Worm (Caenorhabditis elegans) whole organism, L3 larva: ENCODE measurements around the gene ZC190.5.
A peak's percentile ranks its signal among the peaks of the same experiment; 100 is the strongest.

ENCODE experiments used
- R02D3.7 ChIP-seq: fragments of 150-350 bp; optimal IDR thresholded peaks from 2 replicates; lab custom pipeline; 2014; ENCODE audit warnings: missing biosample characterization, missing genetic modification characterization
- ZK546.5 ChIP-seq: sonication (generic microtip); optimal IDR thresholded peaks from 2 replicates; lab custom pipeline; 2017; ENCODE audit warnings: missing biosample characterization, missing genetic modification characterization
- aly-2 ChIP-seq: fragments of 150-350 bp; optimal IDR thresholded peaks from 2 replicates; lab custom pipeline; 2014; ENCODE audit warnings: missing biosample characterization, missing genetic modification characterization
- ama-1 ChIP-seq: fragments of 150-350 bp; optimal IDR thresholded peaks from 2 replicates; lab custom pipeline; 2018
- ceh-82 ChIP-seq: fragments of 150-350 bp; optimal IDR thresholded peaks from 2 replicates; lab custom pipeline; 2014; ENCODE audit warnings: missing biosample characterization, missing genetic modification characterization
- egl-27 ChIP-seq: sonication (generic microtip); optimal IDR thresholded peaks from 4 replicates; lab custom pipeline; 2017; ENCODE audit warnings: missing biosample characterization, missing genetic modification reagents, missing genetic modification characterization
- egl-5 ChIP-seq: fragments of 150-350 bp; optimal IDR thresholded peaks from 2 replicates; lab custom pipeline; 2017; ENCODE audit warnings: missing biosample characterization, missing genetic modification reagents, missing genetic modification characterization, inconsistent platforms
- elt-1 ChIP-seq: fragments of 150-350 bp; optimal IDR thresholded peaks from 2 replicates; lab custom pipeline; 2014; ENCODE audit warnings: missing biosample characterization, missing genetic modification characterization
- elt-2 ChIP-seq: sonication (generic microtip); optimal IDR thresholded peaks from 2 replicates; lab custom pipeline; 2016; ENCODE audit warnings: missing genetic modification reagents, mild to moderate bottlenecking, missing genetic modification characterization, missing compliant biosample characterization
- elt-3 ChIP-seq, 3 experiments: fragments of 150-350 bp in 1 of 3; sonication (generic microtip) in 2 of 3; optimal IDR thresholded peaks; 2 replicates in 2 of 3; 4 replicates in 1 of 3; lab custom pipeline; 2014 to 2017; ENCODE audit warnings: missing biosample characterization in 3 of 3, missing genetic modification characterization in 3 of 3
- eor-1 ChIP-seq, 2 experiments: fragments of 150-350 bp; optimal IDR thresholded peaks; 2 replicates each; lab custom pipeline; 2014 to 2018; ENCODE audit warnings: missing biosample characterization in 2 of 2, missing genetic modification characterization in 2 of 2
- fkh-10 ChIP-seq: sonication (generic microtip); optimal IDR thresholded peaks from 2 replicates; lab custom pipeline; 2017; ENCODE audit warnings: missing biosample characterization, missing genetic modification reagents, missing genetic modification characterization
- fos-1 ChIP-seq: fragments of 150-350 bp; optimal IDR thresholded peaks from 2 replicates; lab custom pipeline; 2014; ENCODE audit warnings: missing biosample characterization, missing genetic modification characterization
- jun-1 ChIP-seq: fragments of 150-350 bp; optimal IDR thresholded peaks from 2 replicates; lab custom pipeline; 2014; ENCODE audit warnings: missing biosample characterization, missing genetic modification reagents, missing genetic modification characterization
- lin-15B ChIP-seq: fragments of 150-350 bp; optimal IDR thresholded peaks from 2 replicates; lab custom pipeline; 2014; ENCODE audit warnings: missing biosample characterization, missing genetic modification characterization
- lin-39 ChIP-seq: fragments of 150-350 bp; optimal IDR thresholded peaks from 2 replicates; lab custom pipeline; 2018; ENCODE audit warnings: missing biosample characterization, missing genetic modification reagents, missing genetic modification characterization
- lsy-12 ChIP-seq: sonication (generic microtip); optimal IDR thresholded peaks from 2 replicates; lab custom pipeline; 2016; ENCODE audit warnings: mild to moderate bottlenecking, missing genetic modification characterization, missing compliant biosample characterization
- mdl-1 ChIP-seq: fragments of 150-350 bp; optimal IDR thresholded peaks from 2 replicates; lab custom pipeline; 2014; ENCODE audit warnings: missing biosample characterization, missing genetic modification characterization
- mml-1 ChIP-seq: fragments of 150-350 bp; sonication (generic microtip); optimal IDR thresholded peaks from 3 replicates; lab custom pipeline; 2014; ENCODE audit warnings: missing biosample characterization, missing genetic modification characterization
- nfya-1 ChIP-seq: sonication (generic microtip); optimal IDR thresholded peaks from 2 replicates; lab custom pipeline; 2017; ENCODE audit warnings: missing genetic modification characterization, mild to moderate bottlenecking, missing compliant biosample characterization, antibody characterized with exemption, moderate library complexity; ENCODE audit not compliant: insufficient read depth
- nhr-11 ChIP-seq: fragments of 150-350 bp; optimal IDR thresholded peaks from 2 replicates; lab custom pipeline; 2014; ENCODE audit warnings: missing biosample characterization, missing genetic modification characterization
- nhr-23 ChIP-seq: fragments of 150-350 bp; optimal IDR thresholded peaks from 2 replicates; lab custom pipeline; 2014; ENCODE audit warnings: missing biosample characterization, missing genetic modification reagents, missing genetic modification characterization
- nhr-237 ChIP-seq: fragments of 150-350 bp; optimal IDR thresholded peaks from 2 replicates; lab custom pipeline; 2014; ENCODE audit warnings: missing biosample characterization, missing genetic modification characterization
- nhr-25 ChIP-seq: sonication (generic microtip); optimal IDR thresholded peaks from 2 replicates; lab custom pipeline; 2017; ENCODE audit warnings: missing biosample characterization, missing genetic modification characterization
- nhr-28 ChIP-seq: fragments of 150-350 bp; optimal IDR thresholded peaks from 2 replicates; lab custom pipeline; 2014; ENCODE audit warnings: missing biosample characterization, missing genetic modification characterization
- nhr-43 ChIP-seq: sonication (generic microtip); optimal IDR thresholded peaks from 2 replicates; lab custom pipeline; 2016; ENCODE audit warnings: mild to moderate bottlenecking, missing genetic modification characterization, missing compliant biosample characterization; ENCODE audit not compliant: poor library complexity, severe bottlenecking
- nhr-67 ChIP-seq: fragments of 150-350 bp; optimal IDR thresholded peaks from 2 replicates; lab custom pipeline; 2014; ENCODE audit warnings: missing biosample characterization, missing genetic modification characterization
- nhr-76 ChIP-seq: fragments of 150-350 bp; sonication (generic microtip); optimal IDR thresholded peaks from 5 replicates; lab custom pipeline; 2014; ENCODE audit warnings: missing biosample characterization, missing genetic modification characterization
- nhr-77 ChIP-seq: fragments of 150-350 bp; optimal IDR thresholded peaks from 2 replicates; lab custom pipeline; 2014; ENCODE audit warnings: missing biosample characterization, missing genetic modification characterization
- pha-4 ChIP-seq: fragments of 150-350 bp; optimal IDR thresholded peaks from 2 replicates; lab custom pipeline; 2014; ENCODE audit warnings: missing biosample characterization, missing genetic modification reagents, missing genetic modification characterization
- pqm-1 ChIP-seq: fragments of 150-350 bp; optimal IDR thresholded peaks from 2 replicates; lab custom pipeline; 2017; ENCODE audit warnings: missing biosample characterization, missing genetic modification characterization, inconsistent platforms
- sea-2 ChIP-seq: fragments of 150-350 bp; sonication (generic microtip); optimal IDR thresholded peaks from 4 replicates; lab custom pipeline; 2014; ENCODE audit warnings: missing biosample characterization, missing genetic modification reagents, missing genetic modification characterization
- snpc-4 ChIP-seq: fragments of 150-350 bp; optimal IDR thresholded peaks from 2 replicates; lab custom pipeline; 2014; ENCODE audit warnings: missing biosample characterization, missing genetic modification characterization
- tbx-2 ChIP-seq: sonication (generic microtip); optimal IDR thresholded peaks from 2 replicates; lab custom pipeline; 2016; ENCODE audit warnings: mild to moderate bottlenecking, missing genetic modification characterization, missing compliant biosample characterization
- unc-39 ChIP-seq: sonication (generic microtip); optimal IDR thresholded peaks from 4 replicates; lab custom pipeline; 2017; ENCODE audit warnings: missing biosample characterization, missing genetic modification characterization
- unc-62 ChIP-seq: fragments of 150-350 bp; sonication (generic microtip); optimal IDR thresholded peaks from 4 replicates; lab custom pipeline; 2014; ENCODE audit warnings: missing biosample characterization, missing genetic modification reagents, missing genetic modification characterization
- zag-1 ChIP-seq: fragments of 150-350 bp; optimal IDR thresholded peaks from 2 replicates; lab custom pipeline; 2014; ENCODE audit warnings: missing biosample characterization, missing genetic modification characterization
- ztf-11 ChIP-seq: fragments of 150-350 bp; optimal IDR thresholded peaks from 2 replicates; lab custom pipeline; 2014; ENCODE audit warnings: missing biosample characterization, missing genetic modification characterization

The ZC190.5 gene

DNA sequence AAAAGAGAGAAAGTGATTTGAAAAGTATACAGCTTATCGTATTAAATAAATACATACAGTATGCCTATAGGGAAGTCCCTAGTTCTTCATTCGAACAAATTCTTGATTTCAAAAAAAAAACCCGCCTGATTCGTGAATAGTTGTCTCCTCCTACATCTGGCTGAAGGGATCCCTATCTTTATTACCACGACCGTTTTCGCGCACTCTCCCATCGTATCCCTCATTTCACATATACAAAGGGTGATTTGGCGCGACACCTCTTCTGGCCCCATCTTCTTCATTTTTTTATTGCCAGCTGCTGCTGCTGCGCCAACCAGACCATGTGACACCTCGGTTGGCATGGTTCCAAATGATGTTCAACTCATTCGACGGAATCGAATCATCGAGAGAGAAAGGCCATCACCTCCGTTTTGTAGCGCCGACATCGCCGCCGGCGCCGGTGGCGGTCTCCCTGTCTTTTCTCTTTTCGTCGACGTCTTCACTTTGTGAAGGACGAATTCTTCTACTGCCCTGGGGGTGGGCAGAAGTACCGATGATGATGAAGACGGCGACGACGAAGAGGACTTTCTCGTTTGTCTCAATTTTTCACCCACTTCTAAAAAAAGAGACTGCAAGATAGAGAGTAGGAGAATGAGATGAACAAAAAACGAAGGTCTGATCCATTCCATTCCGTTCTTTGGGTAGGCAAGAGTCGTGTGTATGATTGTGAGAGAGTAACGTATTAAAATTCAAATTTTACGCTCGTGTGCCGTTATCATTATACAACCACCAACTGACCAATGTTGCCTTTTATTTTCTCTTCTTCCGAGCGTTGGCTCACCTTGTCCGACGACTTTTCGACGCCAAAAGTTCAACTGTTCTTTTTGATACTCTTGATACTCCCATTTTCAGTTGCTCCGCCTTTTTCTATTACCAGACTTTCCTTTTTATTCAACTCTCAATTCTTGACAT, 11.1 kb downstream of the ZC190.5 start:
- TF ChIP-seq nhr-25 (tag; lab: Kevin White, UChicago) (peak; percentile 93), unc-62 (GFP tag; lab: Kevin White, UChicago) (peak; percentile 37), nhr-43 (tag; lab: Kevin White, UChicago) (peak; percentile 54), pqm-1 (peak; percentile 60), nhr-76 (tag; lab: Kevin White, UChicago) (no peak), aly-2 (tag; lab: Kevin White, UChicago) (no peak), elt-1 (tag; lab: Kevin White, UChicago) (peak; percentile 46), sea-2 (no peak), snpc-4 (tag; lab: Kevin White, UChicago) (no peak), nfya-1 (peak; percentile 7), lsy-12 (tag; lab: Kevin White, UChicago) (peak; percentile 36), nhr-28 (no peak), nhr-77 (no peak), mdl-1 (tag; lab: Kevin White, UChicago) (no peak), nhr-23 (tag; lab: Kevin White, UChicago) (peak; percentile 57), egl-5 (tag; lab: Kevin White, UChicago) (no peak), ceh-82 (tag; lab: Kevin White, UChicago) (no peak)

DNA sequence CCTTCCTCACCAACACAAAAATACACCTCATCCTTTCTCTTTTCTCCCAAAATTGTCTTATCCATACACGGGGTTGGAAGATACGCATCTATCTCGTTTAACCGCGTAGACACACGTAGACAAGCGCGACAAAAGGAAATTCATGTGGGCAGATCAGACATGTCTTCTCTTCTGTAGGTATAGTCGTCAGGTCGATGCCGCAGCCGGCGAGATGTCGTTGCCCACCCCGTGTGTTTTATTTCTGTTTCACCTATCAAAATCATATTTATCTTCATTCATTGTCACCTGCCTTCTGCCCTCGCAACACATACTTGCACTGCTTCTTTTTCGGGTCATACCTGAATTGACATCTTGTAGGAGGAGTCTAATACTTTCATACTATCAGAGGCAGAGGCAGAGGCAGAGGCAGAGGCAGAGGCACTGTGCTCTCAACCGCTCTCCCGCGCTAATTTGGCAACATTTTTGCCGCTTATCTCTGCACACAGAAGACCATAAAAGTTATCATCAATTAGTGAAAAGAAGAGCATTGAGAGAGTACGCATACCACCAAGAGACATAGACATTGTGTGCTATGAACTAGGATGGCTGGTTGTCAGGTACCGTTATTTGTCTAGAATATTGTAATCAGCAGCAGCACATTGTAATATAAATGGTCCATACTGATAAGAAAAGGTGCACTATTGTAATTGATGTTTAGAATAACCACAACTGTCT, 12.0 kb downstream of the ZC190.5 start:
- TF ChIP-seq mml-1 (tag; lab: Kevin White, UChicago) (peak; percentile 7), nhr-25 (tag; lab: Kevin White, UChicago) (peak; percentile 72), lin-39 (tag; lab: Kevin White, UChicago) (no peak), pqm-1 (peak; percentile 95), elt-2 (tag; lab: Kevin White, UChicago) (peak; percentile 99), pha-4 (tag; lab: Kevin White, UChicago) (peak; percentile 63), fos-1 (tag; lab: Kevin White, UChicago) (no peak), nhr-23 (tag; lab: Kevin White, UChicago) (peak; percentile 23), nhr-43 (tag; lab: Kevin White, UChicago) (peak; percentile 55), jun-1 (peak; percentile 55)

DNA sequence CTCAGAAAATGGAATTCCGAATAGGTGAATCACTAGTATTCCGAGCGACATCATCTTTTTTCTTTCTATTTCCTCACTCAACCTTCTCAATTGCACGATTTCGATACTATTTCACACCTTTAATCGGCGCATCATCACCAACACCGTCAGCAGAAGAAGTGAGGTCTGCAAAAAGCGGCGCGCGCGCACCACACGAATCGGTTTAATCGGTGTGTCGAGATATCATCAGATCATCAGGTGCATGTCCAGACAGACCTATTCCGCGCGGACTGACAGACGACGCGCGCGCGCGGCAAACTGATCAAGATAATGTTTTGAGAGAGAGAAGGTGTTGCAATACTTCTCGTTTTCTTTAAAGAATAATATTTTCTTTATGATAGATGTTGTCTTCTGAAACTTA, 12.9 kb downstream of the ZC190.5 start:
- TF ChIP-seq fkh-10 (GFP tag; lab: Kevin White, UChicago) (no peak), egl-27 (tag; lab: Kevin White, UChicago) (no peak), nhr-23 (tag; lab: Kevin White, UChicago) (peak; percentile 40), elt-2 (tag; lab: Kevin White, UChicago) (no peak), elt-1 (tag; lab: Kevin White, UChicago) (peak; percentile 61), nhr-25 (tag; lab: Kevin White, UChicago) (peak; percentile 52), nhr-43 (tag; lab: Kevin White, UChicago) (peak; percentile 60)

DNA sequence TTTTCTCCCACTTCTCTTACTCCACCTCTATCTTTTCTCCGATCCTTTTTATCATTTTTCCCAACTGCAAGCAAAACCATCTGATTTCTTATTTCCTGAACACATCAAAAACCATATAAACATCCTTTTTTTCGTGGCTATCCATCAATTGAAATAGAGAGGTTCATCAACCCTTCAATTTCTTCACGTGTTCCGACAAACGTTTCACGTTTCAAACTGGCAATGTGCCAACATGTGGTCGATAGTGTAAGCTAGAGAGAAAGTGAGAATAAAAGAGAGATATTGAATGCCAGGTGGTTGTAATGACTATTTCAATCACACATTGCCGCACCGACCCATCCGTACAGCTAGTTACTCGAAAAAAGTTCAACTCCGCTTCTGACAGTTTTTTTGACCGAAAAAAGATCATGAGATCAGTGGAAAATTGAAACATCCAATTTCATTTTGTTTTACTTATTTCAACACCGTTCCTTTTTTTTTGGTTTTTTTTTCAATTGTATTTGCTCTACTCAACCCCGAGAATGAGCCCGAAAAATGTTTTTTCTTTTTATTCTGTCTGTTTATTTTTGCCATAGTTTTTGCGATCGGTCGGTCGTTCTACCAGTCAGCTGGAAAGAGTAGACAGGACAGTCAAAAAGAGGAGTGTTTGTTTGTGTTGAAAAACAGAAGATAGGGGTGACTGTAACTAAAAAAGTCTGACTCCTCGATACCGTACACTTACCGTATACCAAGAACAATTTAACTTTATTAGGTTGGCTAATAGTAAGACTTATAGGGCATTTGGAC, 14.6 kb downstream of the ZC190.5 start:
- TF ChIP-seq nhr-76 (tag; lab: Kevin White, UChicago) = no peak
- TF ChIP-seq zag-1 (tag; lab: Kevin White, UChicago) = no peak
- peak; percentile 48 for TF ChIP-seq nhr-43 (tag; lab: Kevin White, UChicago)
- TF ChIP-seq nhr-11 = no peak
- TF ChIP-seq jun-1 = no peak
- TF ChIP-seq ZK546.5 (tag; lab: Kevin White, UChicago) = no peak
- TF ChIP-seq fkh-10 (GFP tag; lab: Kevin White, UChicago) = no peak
- no peak for TF ChIP-seq R02D3.7
- TF ChIP-seq mdl-1 (tag; lab: Kevin White, UChicago) = no peak
- no peak for TF ChIP-seq snpc-4 (tag; lab: Kevin White, UChicago)
- TF ChIP-seq unc-39 (tag; lab: Kevin White, UChicago) = no peak
- TF ChIP-seq ceh-82 (tag; lab: Kevin White, UChicago) = no peak
- no peak for TF ChIP-seq nhr-237 (tag; lab: Kevin White, UChicago)
- TF ChIP-seq elt-3 (tag; optimal IDR thresholded peaks at IDR 0.05; lab: Kevin White, UChicago) = no peak
- peak; percentile 51 for TF ChIP-seq egl-5 (tag; lab: Kevin White, UChicago)
- TF ChIP-seq pqm-1 = no peak
- TF ChIP-seq nhr-25 (tag; lab: Kevin White, UChicago) = no peak
- no peak for TF ChIP-seq nhr-28
- TF ChIP-seq ztf-11 = no peak
- peak; percentile 25 for TF ChIP-seq nhr-23 (tag; lab: Kevin White, UChicago)
- TF ChIP-seq lin-15B (tag; lab: Kevin White, UChicago) = no peak
- TF ChIP-seq nhr-67 (tag; lab: Kevin White, UChicago) = no peak
- TF ChIP-seq ama-1 = no peak
- no peak for TF ChIP-seq tbx-2 (tag; lab: Kevin White, UChicago)
- no peak for TF ChIP-seq nhr-77
- no peak for TF ChIP-seq eor-1 (tag; optimal IDR thresholded peaks at IDR 0.05; lab: Kevin White, UChicago)
- no peak for TF ChIP-seq fos-1 (tag; lab: Kevin White, UChicago)
- TF ChIP-seq aly-2 (tag; lab: Kevin White, UChicago) = no peak
- TF ChIP-seq mml-1 (tag; lab: Kevin White, UChicago) = no peak
